Fruit fly (Drosophila melanogaster) whole organism, embryonic: ENCODE results near the gene lobo.

Experiments used
- Ada2b ChIP-seq: fragments of 200-800 bp; sonication (Bioruptor generic); IDR thresholded peaks from 2 replicates; pipeline ENCODE4 v1.3.6; 2022; ENCODE audit warnings: missing biosample characterization, missing genetic modification characterization
- CG11398 ChIP-seq: fragments of 200-800 bp; sonication (Bioruptor generic); optimal IDR thresholded peaks from 2 replicates; lab custom pipeline; 2016; ENCODE audit warnings: missing biosample characterization, missing genetic modification characterization
- CG14014 ChIP-seq: fragments of 200-800 bp; sonication (Bioruptor generic); IDR thresholded peaks from 2 replicates; pipeline ENCODE4 v1.3.6; 2022; ENCODE audit warnings: missing biosample characterization, missing genetic modification characterization
- CG16815 ChIP-seq: fragments of 200-800 bp; sonication (Bioruptor generic); optimal IDR thresholded peaks from 3 replicates; lab custom pipeline; 2017; ENCODE audit warnings: missing biosample characterization, mild to moderate bottlenecking, missing genetic modification characterization
- CG7271 ChIP-seq: fragments of 200-800 bp; sonication (Bioruptor generic); optimal IDR thresholded peaks from 2 replicates; lab custom pipeline; 2018; ENCODE audit warnings: missing biosample characterization, mild to moderate bottlenecking, missing genetic modification characterization, moderate library complexity
- H2.0 ChIP-seq: fragments of 200-800 bp; sonication (Bioruptor generic); IDR thresholded peaks from 2 replicates; pipeline ENCODE4 v1.3.6; 2022; ENCODE audit warnings: missing biosample characterization, missing genetic modification characterization
- gro ChIP-seq: fragments of 200-800 bp; sonication (Bioruptor generic); optimal IDR thresholded peaks from 2 replicates; lab custom pipeline; 2016; ENCODE audit warnings: missing biosample characterization, missing genetic modification characterization
- kah ChIP-seq: fragments of 200-800 bp; sonication (Bioruptor generic); optimal IDR thresholded peaks from 2 replicates; lab custom pipeline; 2018; ENCODE audit warnings: missing biosample characterization, mild to moderate bottlenecking, missing genetic modification characterization
- psq ChIP-seq: fragments of 200-800 bp; sonication (Bioruptor generic); optimal IDR thresholded peaks from 2 replicates; lab custom pipeline; 2017; ENCODE audit warnings: missing biosample characterization, missing genetic modification characterization
- scrt ChIP-seq: fragments of 200-800 bp; sonication (Bioruptor generic); optimal IDR thresholded peaks from 2 replicates; lab custom pipeline; 2018; ENCODE audit warnings: missing biosample characterization, mild to moderate bottlenecking, missing genetic modification characterization, moderate library complexity
- vnd ChIP-seq: fragments of 200-800 bp; sonication (Bioruptor generic); IDR thresholded peaks from 3 replicates; pipeline ENCODE4 v1.3.6; 2022; ENCODE audit warnings: missing biosample characterization, missing genetic modification characterization; ENCODE audit not compliant: partially characterized antibody

- no peak for TF ChIP-seq gro (GFP tag; lab: Kevin White, UChicago)
- no peak for TF ChIP-seq Ada2b
- no peak for TF ChIP-seq H2.0 (GFP tag; lab: Robert Waterston, UW)
- TF ChIP-seq CG16815 (GFP tag; lab: Kevin White, UChicago): no peak
- no peak for TF ChIP-seq kah (GFP tag; lab: Kevin White, UChicago)
- no peak for TF ChIP-seq CG7271 (tag; lab: Kevin White, UChicago)
- no peak for TF ChIP-seq CG11398
- TF ChIP-seq scrt (GFP tag; lab: Kevin White, UChicago): no peak
- no peak for TF ChIP-seq CG14014 (GFP tag; lab: Robert Waterston, UW)
- TF ChIP-seq psq (GFP tag; lab: Kevin White, UChicago): no peak
- no peak for TF ChIP-seq vnd (GFP tag; lab: Robert Waterston, UW)
Observed at dm6 chr3R:25181424-25181823, 12.2 kb downstream of the lobo start.
